Fruit fly (Drosophila melanogaster) whole organism, embryonic: Measurements from ENCODE around the gene GstO2.

Experiments used
- B-H1 ChIP-seq: fragments of 200-800 bp; sonication (Bioruptor generic); IDR thresholded peaks from 3 replicates; pipeline ENCODE4 v1.3.6; 2022; ENCODE audit warnings: missing biosample characterization, missing genetic modification characterization
- CG10274 ChIP-seq: fragments of 200-800 bp; sonication (Bioruptor generic); optimal IDR thresholded peaks from 3 replicates; lab custom pipeline; 2017; ENCODE audit warnings: missing biosample characterization, mild to moderate bottlenecking, missing genetic modification characterization
- CG10565 ChIP-seq: fragments of 200-800 bp; sonication (Bioruptor generic); optimal IDR thresholded peaks from 3 replicates; lab custom pipeline; 2016; ENCODE audit warnings: missing biosample characterization, mild to moderate bottlenecking, missing genetic modification characterization
- CG11093 ChIP-seq: fragments of 200-800 bp; sonication (Bioruptor generic); IDR thresholded peaks from 3 replicates; pipeline ENCODE4 v1.3.6; 2022; ENCODE audit warnings: missing biosample characterization, missing genetic modification characterization
- CG12391 ChIP-seq: fragments of 200-800 bp; sonication (Bioruptor generic); optimal IDR thresholded peaks from 3 replicates; lab custom pipeline; 2018; ENCODE audit warnings: missing biosample characterization, mild to moderate bottlenecking, missing genetic modification characterization, moderate library complexity
- CG13894 ChIP-seq: fragments of 200-800 bp; sonication (Bioruptor generic); optimal IDR thresholded peaks from 3 replicates; lab custom pipeline; 2018; ENCODE audit warnings: missing biosample characterization, mild to moderate bottlenecking, missing genetic modification characterization, moderate library complexity
- CG14014 ChIP-seq: fragments of 200-800 bp; sonication (Bioruptor generic); IDR thresholded peaks from 2 replicates; pipeline ENCODE4 v1.3.6; 2022; ENCODE audit warnings: missing biosample characterization, missing genetic modification characterization
- CG14667 ChIP-seq: fragments of 200-800 bp; sonication (Bioruptor generic); IDR thresholded peaks from 2 replicates; pipeline ENCODE4 v1.3.6; 2022; ENCODE audit warnings: missing biosample characterization, missing genetic modification characterization
- CG1529 ChIP-seq: fragments of 200-800 bp; sonication (Bioruptor generic); optimal IDR thresholded peaks from 3 replicates; lab custom pipeline; 2018; ENCODE audit warnings: missing biosample characterization, missing genetic modification characterization
- CG1602 ChIP-seq: fragments of 200-800 bp; sonication (Bioruptor generic); optimal IDR thresholded peaks from 3 replicates; lab custom pipeline; 2016; ENCODE audit warnings: missing biosample characterization, missing genetic modification characterization
- CG1647 ChIP-seq: fragments of 200-800 bp; sonication (Bioruptor generic); optimal IDR thresholded peaks from 3 replicates; lab custom pipeline; 2016; ENCODE audit warnings: missing biosample characterization, missing genetic modification characterization
- CG17612 ChIP-seq: fragments of 200-800 bp; sonication (Bioruptor generic); IDR thresholded peaks from 2 replicates; pipeline ENCODE4 v1.3.6; 2022; ENCODE audit warnings: missing biosample characterization, missing genetic modification characterization
- CG1832 ChIP-seq: fragments of 200-800 bp; sonication (Bioruptor generic); optimal IDR thresholded peaks from 2 replicates; lab custom pipeline; 2017; ENCODE audit warnings: missing biosample characterization, mild to moderate bottlenecking, missing genetic modification characterization, inconsistent platforms
- CG2875 ChIP-seq: fragments of 200-800 bp; sonication (Bioruptor generic); optimal IDR thresholded peaks from 2 replicates; lab custom pipeline; 2017; ENCODE audit warnings: missing biosample characterization, mild to moderate bottlenecking, missing genetic modification characterization, missing genetic modification reagents
- CG34376 ChIP-seq: fragments of 200-800 bp; sonication (Bioruptor generic); optimal IDR thresholded peaks from 2 replicates; lab custom pipeline; 2018; ENCODE audit warnings: missing biosample characterization, mild to moderate bottlenecking, missing genetic modification characterization
- CG4404 ChIP-seq: fragments of 200-800 bp; sonication (Bioruptor generic); IDR thresholded peaks from 2 replicates; pipeline ENCODE4 v1.3.6; 2022; ENCODE audit warnings: missing biosample characterization, missing genetic modification characterization
- CG6254 ChIP-seq: fragments of 200-800 bp; sonication (Bioruptor generic); optimal IDR thresholded peaks from 3 replicates; lab custom pipeline; 2017; ENCODE audit warnings: mild to moderate bottlenecking, missing biosample characterization, missing genetic modification reagents, missing genetic modification characterization
- CG7839 ChIP-seq: fragments of 200-800 bp; sonication (Bioruptor generic); optimal IDR thresholded peaks from 3 replicates; lab custom pipeline; 2018; ENCODE audit warnings: missing biosample characterization, mild to moderate bottlenecking, missing genetic modification characterization, moderate library complexity
- CG7963 ChIP-seq: fragments of 200-800 bp; sonication (Bioruptor generic); IDR thresholded peaks from 3 replicates; pipeline ENCODE4 v1.3.6; 2022; ENCODE audit warnings: missing biosample characterization, missing genetic modification characterization; ENCODE audit not compliant: partially characterized antibody
- CG8089 ChIP-seq: fragments of 200-800 bp; sonication (Bioruptor generic); optimal IDR thresholded peaks from 3 replicates; lab custom pipeline; 2016; ENCODE audit warnings: missing biosample characterization, missing genetic modification characterization
- CG9215 ChIP-seq: fragments of 200-800 bp; sonication (Bioruptor generic); IDR thresholded peaks from 2 replicates; pipeline ENCODE4 v1.3.6; 2022; ENCODE audit warnings: missing biosample characterization, missing genetic modification characterization
- CHES-1-like ChIP-seq: fragments of 200-800 bp; sonication (Bioruptor generic); optimal IDR thresholded peaks from 2 replicates; lab custom pipeline; 2016; ENCODE audit warnings: missing biosample characterization, missing genetic modification characterization
- CkIIα-i1 ChIP-seq: fragments of 200-800 bp; sonication (Bioruptor generic); IDR thresholded peaks from 2 replicates; pipeline ENCODE4 v1.3.6; 2022; ENCODE audit warnings: missing biosample characterization, missing genetic modification characterization
- Gsc ChIP-seq: fragments of 200-800 bp; sonication (Bioruptor generic); IDR thresholded peaks from 2 replicates; pipeline ENCODE4 v1.3.6; 2022; ENCODE audit warnings: missing biosample characterization, missing genetic modification characterization
- Gug ChIP-seq: fragments of 200-800 bp; sonication (Bioruptor generic); IDR thresholded peaks from 4 replicates; pipeline ENCODE4 v1.3.6; 2022; ENCODE audit warnings: missing biosample characterization, missing genetic modification characterization
- Hmx ChIP-seq: fragments of 200-800 bp; sonication (Bioruptor generic); optimal IDR thresholded peaks from 2 replicates; lab custom pipeline; 2016; ENCODE audit warnings: missing biosample characterization, missing genetic modification characterization
- Lpt ChIP-seq: fragments of >200 bp; optimal IDR thresholded peaks from 2 replicates; lab custom pipeline; 2018; ENCODE audit warnings: missing biosample characterization, missing genetic modification characterization
- Mad ChIP-seq: fragments of 200-800 bp; sonication (Bioruptor generic); optimal IDR thresholded peaks from 2 replicates; lab custom pipeline; 2016; ENCODE audit warnings: missing biosample characterization, missing genetic modification characterization
- NC2β ChIP-seq: fragments of 200-800 bp; sonication (Bioruptor generic); optimal IDR thresholded peaks from 2 replicates; lab custom pipeline; 2016; ENCODE audit warnings: missing biosample characterization, missing genetic modification characterization
- Neu2 ChIP-seq: fragments of 200-800 bp; sonication (Bioruptor generic); optimal IDR thresholded peaks from 3 replicates; lab custom pipeline; 2016; ENCODE audit warnings: missing biosample characterization, missing genetic modification characterization, borderline replicate concordance
- Nf-YA ChIP-seq: fragments of 200-800 bp; sonication (Bioruptor generic); IDR thresholded peaks from 2 replicates; pipeline ENCODE4 v1.3.6; 2022; ENCODE audit warnings: missing biosample characterization, missing genetic modification characterization
- Nf-YB ChIP-seq: fragments of 200-800 bp; sonication (Bioruptor generic); optimal IDR thresholded peaks from 3 replicates; lab custom pipeline; 2019; ENCODE audit warnings: missing biosample characterization, mild to moderate bottlenecking, missing genetic modification characterization, moderate library complexity
- Sry-β ChIP-seq: fragments of 200-800 bp; sonication (Bioruptor generic); optimal IDR thresholded peaks from 2 replicates; lab custom pipeline; 2018; ENCODE audit warnings: missing biosample characterization, mild to moderate bottlenecking, missing genetic modification characterization, moderate library complexity
- TFAM ChIP-seq: fragments of 200-800 bp; sonication (Bioruptor generic); optimal IDR thresholded peaks from 2 replicates; lab custom pipeline; 2017; ENCODE audit warnings: missing biosample characterization, missing genetic modification characterization, inconsistent platforms
- ac ChIP-seq: fragments of 200-800 bp; sonication (Bioruptor generic); optimal IDR thresholded peaks from 3 replicates; lab custom pipeline; 2017; ENCODE audit warnings: missing biosample characterization, mild to moderate bottlenecking, missing genetic modification characterization
- aop ChIP-seq: fragments of 200-800 bp; sonication (Bioruptor generic); IDR thresholded peaks from 2 replicates; pipeline ENCODE4 v1.3.6; 2022; ENCODE audit warnings: missing biosample characterization, missing genetic modification characterization
- dan ChIP-seq: fragments of 200-800 bp; sonication (Bioruptor generic); IDR thresholded peaks from 2 replicates; pipeline ENCODE4 v1.3.6; 2022; ENCODE audit warnings: missing biosample characterization, missing genetic modification characterization
- danr ChIP-seq: fragments of 200-800 bp; sonication (Bioruptor generic); IDR thresholded peaks from 2 replicates; pipeline ENCODE4 v1.3.6; 2022; ENCODE audit warnings: missing biosample characterization, missing genetic modification characterization
- dpn ChIP-seq, 2 experiments: fragments of 200-800 bp; sonication (Bioruptor generic); optimal IDR thresholded peaks; 3 replicates each; lab custom pipeline; 2016; ENCODE audit warnings: missing biosample characterization in 2 of 2, missing genetic modification characterization in 2 of 2
- ewg ChIP-seq: fragments of 200-800 bp; sonication (Bioruptor generic); optimal IDR thresholded peaks from 3 replicates; lab custom pipeline; 2017; ENCODE audit warnings: mild to moderate bottlenecking, missing biosample characterization, missing genetic modification reagents, missing genetic modification characterization
- fd96Cb ChIP-seq: fragments of 200-800 bp; sonication (Bioruptor generic); optimal IDR thresholded peaks from 2 replicates; lab custom pipeline; 2018; ENCODE audit warnings: missing biosample characterization, mild to moderate bottlenecking, missing genetic modification characterization, moderate library complexity
- lmd ChIP-seq: fragments of 200-800 bp; sonication (Bioruptor generic); IDR thresholded peaks from 2 replicates; pipeline ENCODE4 v1.3.6; 2022; ENCODE audit warnings: missing biosample characterization, missing genetic modification characterization
- nerfin-2 ChIP-seq: fragments of 200-800 bp; sonication (Bioruptor generic); IDR thresholded peaks from 2 replicates; pipeline ENCODE4 v1.3.6; 2022; ENCODE audit warnings: missing biosample characterization, missing genetic modification characterization; ENCODE audit not compliant: partially characterized antibody
- nmo ChIP-seq: fragments of 200-800 bp; sonication (Bioruptor generic); optimal IDR thresholded peaks from 2 replicates; lab custom pipeline; 2018; ENCODE audit warnings: missing biosample characterization, mild to moderate bottlenecking, missing genetic modification characterization, moderate library complexity
- oc ChIP-seq: fragments of 200-800 bp; sonication (Bioruptor generic); optimal IDR thresholded peaks from 2 replicates; lab custom pipeline; 2018; ENCODE audit warnings: missing biosample characterization, mild to moderate bottlenecking, missing genetic modification characterization, moderate library complexity
- pum ChIP-seq: fragments of 200-800 bp; sonication (Bioruptor generic); optimal IDR thresholded peaks from 2 replicates; lab custom pipeline; 2016; ENCODE audit warnings: missing biosample characterization, missing genetic modification characterization
- sna ChIP-seq: fragments of 200-800 bp; sonication (Bioruptor generic); IDR thresholded peaks from 2 replicates; pipeline ENCODE4 v1.3.6; 2022; ENCODE audit warnings: missing biosample characterization, missing genetic modification characterization; ENCODE audit not compliant: partially characterized antibody
- so ChIP-seq: fragments of 200-800 bp; sonication (Bioruptor generic); IDR thresholded peaks from 3 replicates; pipeline ENCODE4 v1.3.6; 2022; ENCODE audit warnings: missing biosample characterization, missing genetic modification characterization
- sqz ChIP-seq: fragments of 200-800 bp; sonication (Bioruptor generic); optimal IDR thresholded peaks from 3 replicates; lab custom pipeline; 2018; ENCODE audit warnings: missing biosample characterization, mild to moderate bottlenecking, missing genetic modification characterization
- trh ChIP-seq: fragments of 200-800 bp; sonication (Bioruptor generic); optimal IDR thresholded peaks from 2 replicates; lab custom pipeline; 2016; ENCODE audit warnings: missing biosample characterization, missing genetic modification characterization
- tup ChIP-seq: fragments of 200-800 bp; sonication (Bioruptor generic); optimal IDR thresholded peaks from 2 replicates; lab custom pipeline; 2016; ENCODE audit warnings: missing biosample characterization, mild to moderate bottlenecking, missing genetic modification characterization, moderate library complexity

The GstO2 gene

DNA sequence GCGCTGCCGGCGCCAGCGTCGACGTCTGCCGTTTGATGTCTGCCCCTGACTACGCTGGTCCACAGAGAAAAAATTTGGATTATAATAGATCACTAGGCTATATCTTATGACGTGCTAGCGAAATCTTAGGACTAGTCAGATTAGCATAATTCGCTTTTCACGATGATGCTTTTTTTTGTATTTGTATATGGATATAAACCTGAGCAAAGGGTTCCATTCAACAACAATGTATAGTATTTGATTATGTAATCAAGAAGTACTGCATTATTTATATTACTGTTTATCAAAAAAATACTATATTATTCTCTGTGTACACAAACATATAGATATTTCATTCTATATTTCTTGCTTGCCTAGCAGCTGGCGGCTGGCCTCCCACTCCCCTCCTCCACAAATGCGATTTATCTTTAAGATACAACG is 23.8 kb upstream of the GstO2 start (continued):
- TF ChIP-seq sqz (GFP tag; lab: Kevin White, UChicago) (peak; percentile 79), CG9215 (GFP tag; lab: Robert Waterston, UW) (peak; percentile 83), danr (GFP tag; lab: Robert Waterston, UW) (peak; percentile 77), sna (GFP tag; lab: Robert Waterston, UW) (no peak), dpn (GFP tag; optimal IDR thresholded peaks at IDR 0.05; lab: Kevin White, UChicago) (peak; percentile 77 to 86), dan (GFP tag; lab: Robert Waterston, UW) (0 out of 2 replicates have a peak, but pooled peaks have one; percentile 54), Gug (peak; percentile 81), CG1647 (peak; percentile 48), CG14667 (GFP tag; lab: Robert Waterston, UW) (peak; percentile 71; the same call in 1 of the 2 replicates), Hmx (GFP tag; lab: Kevin White, UChicago) (no peak), TFAM (GFP tag; lab: Kevin White, UChicago) (no peak), Neu2 (GFP tag; lab: Kevin White, UChicago) (no peak), Sry-β (GFP tag; lab: Kevin White, UChicago) (no peak), CG4404 (peak; percentile 68), CG14014 (GFP tag; lab: Robert Waterston, UW) (peak; percentile 79), CG10274 (peak; percentile 72), Nf-YA (GFP tag; lab: Robert Waterston, UW) (peak; percentile 68; the same call in 1 of the 2 replicates), B-H1 (GFP tag; lab: Robert Waterston, UW) (peak; percentile 73), CG11093 (GFP tag; lab: Robert Waterston, UW) (peak; percentile 79; the same call in 2 of the 3 replicates), CkIIα-i1 (GFP tag; lab: Robert Waterston, UW) (no peak), trh (GFP tag; lab: Kevin White, UChicago) (peak; percentile 72), CG2875 (GFP tag; lab: Kevin White, UChicago) (peak; percentile 82), CG13894 (tag; lab: Kevin White, UChicago) (peak; percentile 73), CG1602 (GFP tag; lab: Kevin White, UChicago) (peak; percentile 71), oc (tag; lab: Kevin White, UChicago) (peak; percentile 85), CG7839 (tag; lab: Kevin White, UChicago) (peak; percentile 94), Lpt (GFP tag; lab: Kevin White, UChicago) (no peak), CG1832 (no peak), CG7963 (GFP tag; lab: Robert Waterston, UW) (no peak), ac (GFP tag; lab: Kevin White, UChicago) (peak; percentile 58), Mad (peak; percentile 67), CG1529 (peak; percentile 77), pum (peak; percentile 59), CG6254 (peak; percentile 79), Nf-YB (GFP tag; lab: Kevin White, UChicago) (peak; percentile 69), ewg (GFP tag; lab: Kevin White, UChicago) (peak; percentile 72), CG8089 (GFP tag; lab: Kevin White, UChicago) (peak; percentile 42), nerfin-2 (no peak), CG17612 (GFP tag; lab: Robert Waterston, UW) (peak; percentile 73), CG34376 (GFP tag; lab: Kevin White, UChicago) (peak; percentile 77), CG12391 (tag; lab: Kevin White, UChicago) (peak; percentile 90), lmd (GFP tag; lab: Robert Waterston, UW) (peak; percentile 90), aop (GFP tag; lab: Robert Waterston, UW) (no peak), tup (peak; percentile 22), fd96Cb (peak; percentile 86), CHES-1-like (GFP tag; lab: Kevin White, UChicago) (peak; percentile 38), NC2β (peak; percentile 44), nmo (GFP tag; lab: Kevin White, UChicago) (peak; percentile 90), Gsc (GFP tag; lab: Robert Waterston, UW) (no peak), so (GFP tag; lab: Robert Waterston, UW) (peak; percentile 83), CG10565 (GFP tag; lab: Kevin White, UChicago) (peak; percentile 38)
